Fruit fly (Drosophila melanogaster): ENCODE measurements around the gene CG31975.

CG31975 gene

DNA sequence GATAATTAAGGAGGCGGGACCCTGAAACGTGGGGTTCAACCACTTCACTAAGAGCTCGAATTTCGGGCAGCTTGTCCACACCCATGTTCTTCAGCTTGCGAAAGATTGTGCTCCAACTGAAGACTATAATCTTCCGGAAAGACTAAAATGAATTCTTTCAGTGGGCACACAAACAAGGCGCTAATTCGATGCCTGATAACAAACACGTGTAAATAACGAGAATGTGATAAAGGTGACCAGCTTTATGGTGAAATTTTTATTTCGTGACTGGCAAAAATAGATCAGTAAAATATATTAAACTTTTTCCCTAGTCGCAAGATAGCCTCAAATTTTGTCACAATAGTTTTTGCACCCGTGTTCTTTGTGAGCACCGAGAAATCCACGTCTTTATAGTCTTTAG, at the start of gene CG31975, which contains the start of gene ovm:
TSS of gene CG31975 (minus strand) at position 144 of the 400 bp plus-strand sequence.
TSS of gene ovm (minus strand) at position 144 of the 400 bp plus-strand sequence.
- TF ChIP-seq CG32121 (GFP tag; IDR thresholded peaks at IDR 0.05) (no peak), Pif1A (GFP tag; optimal IDR thresholded peaks at IDR 0.05) (no peak), CG9948 (tag; optimal IDR thresholded peaks at IDR 0.05) (no peak), CG34367 (tag; optimal IDR thresholded peaks at IDR 0.05) (no peak), CG10348 (GFP tag; IDR thresholded peaks at IDR 0.05) (no peak), CG8301 (tag; optimal IDR thresholded peaks at IDR 0.05) (no peak)

DNA sequence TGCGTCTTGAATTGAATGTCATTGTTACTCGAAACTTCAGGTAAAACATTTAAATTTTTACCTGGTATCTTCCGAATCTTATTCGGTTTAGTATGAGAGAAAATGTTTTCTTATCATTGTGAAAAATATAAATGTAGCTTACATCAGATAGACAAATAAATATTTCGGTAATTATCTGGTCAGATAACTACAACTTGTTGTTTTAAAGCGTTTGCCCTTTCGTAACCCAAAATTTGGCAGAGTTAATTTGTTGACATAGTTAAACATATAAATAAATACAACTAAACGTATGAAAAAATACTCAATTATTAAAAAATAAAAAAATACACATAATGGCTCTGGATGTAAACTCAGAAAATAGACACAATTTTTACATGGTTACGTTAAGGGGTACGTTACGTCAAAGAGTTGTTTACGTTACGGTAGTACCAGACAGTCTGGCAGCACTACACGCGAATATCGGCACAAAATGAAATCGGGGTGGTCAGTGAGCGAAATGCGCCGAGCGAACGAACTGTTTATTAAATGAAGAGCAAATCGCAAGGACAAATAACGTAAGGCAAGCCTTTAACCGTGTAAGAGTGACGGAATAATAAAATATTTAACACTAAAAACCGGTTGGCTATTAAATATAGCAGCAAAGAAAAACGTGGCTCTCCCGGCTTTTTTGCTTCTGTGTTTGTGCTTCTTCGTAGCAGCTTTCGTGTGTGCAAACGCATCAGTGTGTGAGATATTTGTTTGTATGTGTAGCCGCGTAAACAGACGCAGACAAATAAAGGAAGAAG, 41.8 kb upstream of the CG31975 start:
- TF ChIP-seq CG8301 (tag; optimal IDR thresholded peaks at IDR 0.05): no peak
- TF ChIP-seq CG34367 (tag; optimal IDR thresholded peaks at IDR 0.05): no peak
- no peak for TF ChIP-seq gl (tag; optimal IDR thresholded peaks at IDR 0.05)
- TF ChIP-seq Pif1A (GFP tag; optimal IDR thresholded peaks at IDR 0.05): no peak
- TF ChIP-seq Ets98B (GFP tag; IDR thresholded peaks at IDR 0.05): no peak; the same call in 1 of the 2 replicates
- TF ChIP-seq rn (GFP tag; IDR thresholded peaks at IDR 0.05): no peak
- no peak for TF ChIP-seq D1 (tag; optimal IDR thresholded peaks at IDR 0.05)
- peak; percentile 82 for TF ChIP-seq EcR (GFP tag; optimal IDR thresholded peaks at IDR 0.05)
- TF ChIP-seq fd96Ca (GFP tag; IDR thresholded peaks at IDR 0.05): no peak
- peak; percentile 57 for TF ChIP-seq CG4496 (GFP tag; IDR thresholded peaks at IDR 0.05)
- TF ChIP-seq CG15710 (tag; optimal IDR thresholded peaks at IDR 0.05): no peak

DNA sequence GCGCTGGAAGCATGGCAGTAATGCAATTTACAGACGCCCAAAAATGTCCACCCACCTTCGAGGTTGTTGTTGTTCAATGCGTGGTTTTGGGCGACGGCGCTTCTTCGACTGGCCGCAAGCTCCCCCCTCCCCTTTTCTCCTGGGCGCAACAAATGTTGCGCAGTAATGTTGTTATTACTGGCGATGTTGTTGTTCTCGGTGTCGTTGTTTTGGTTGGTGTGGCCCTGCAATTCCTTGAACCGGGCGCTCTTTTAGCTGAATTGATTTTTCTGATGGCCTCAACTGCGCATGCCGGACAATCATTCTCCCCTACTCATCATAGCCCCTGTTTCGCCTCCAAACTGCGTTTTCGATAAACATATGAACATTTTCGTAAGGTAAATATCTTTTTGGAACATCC, 40.2 kb upstream of the CG31975 start:
- no peak for TF ChIP-seq CG8301 (tag; optimal IDR thresholded peaks at IDR 0.05)
- no peak for TF ChIP-seq CG8159 (tag; optimal IDR thresholded peaks at IDR 0.05)
- TF ChIP-seq CG32121 (GFP tag; IDR thresholded peaks at IDR 0.05): no peak
- TF ChIP-seq Snoo (tag; optimal IDR thresholded peaks at IDR 0.05): no peak
- TF ChIP-seq rn (GFP tag; IDR thresholded peaks at IDR 0.05): no peak
- no peak for TF ChIP-seq Pif1A (GFP tag; optimal IDR thresholded peaks at IDR 0.05)
- TF ChIP-seq CG10348 (GFP tag; IDR thresholded peaks at IDR 0.05): no peak
- no peak for TF ChIP-seq gl (tag; optimal IDR thresholded peaks at IDR 0.05)
- TF ChIP-seq Ets98B (GFP tag; IDR thresholded peaks at IDR 0.05): no peak

DNA sequence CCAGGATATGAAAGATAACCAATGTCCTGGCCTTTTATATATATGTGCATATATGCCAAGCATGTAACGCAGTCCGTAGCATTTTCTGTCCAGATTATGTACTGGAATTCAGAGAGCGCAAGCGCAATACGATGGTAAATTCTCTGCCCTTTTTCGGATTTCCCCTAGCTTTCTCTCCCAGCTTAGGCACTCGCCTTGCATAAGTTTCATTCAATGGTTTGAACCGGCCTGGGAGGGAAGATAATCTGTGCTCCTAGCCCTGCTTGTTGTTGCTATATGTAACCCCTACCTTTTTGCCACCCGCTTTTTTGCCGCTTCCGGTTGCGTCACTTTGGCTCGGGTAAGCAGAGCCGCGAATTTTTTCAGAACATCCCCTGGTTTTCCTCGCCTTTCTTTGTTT, 38.3 kb upstream of the CG31975 start:
- TF ChIP-seq CG4496 (GFP tag; IDR thresholded peaks at IDR 0.05): no peak
- no peak for TF ChIP-seq Snoo (tag; optimal IDR thresholded peaks at IDR 0.05)
- TF ChIP-seq Ets98B (GFP tag; IDR thresholded peaks at IDR 0.05): no peak
- no peak for TF ChIP-seq CG10348 (GFP tag; IDR thresholded peaks at IDR 0.05)
- no peak for TF ChIP-seq CG8301 (tag; optimal IDR thresholded peaks at IDR 0.05)
- no peak for TF ChIP-seq Pif1A (GFP tag; optimal IDR thresholded peaks at IDR 0.05)
- no peak for TF ChIP-seq rn (GFP tag; IDR thresholded peaks at IDR 0.05)
- TF ChIP-seq gl (tag; optimal IDR thresholded peaks at IDR 0.05): no peak
- no peak for TF ChIP-seq Pif1B (GFP tag; optimal IDR thresholded peaks at IDR 0.05)
- TF ChIP-seq CG15710 (tag; optimal IDR thresholded peaks at IDR 0.05): no peak
- TF ChIP-seq CG8159 (tag; optimal IDR thresholded peaks at IDR 0.05): no peak

DNA sequence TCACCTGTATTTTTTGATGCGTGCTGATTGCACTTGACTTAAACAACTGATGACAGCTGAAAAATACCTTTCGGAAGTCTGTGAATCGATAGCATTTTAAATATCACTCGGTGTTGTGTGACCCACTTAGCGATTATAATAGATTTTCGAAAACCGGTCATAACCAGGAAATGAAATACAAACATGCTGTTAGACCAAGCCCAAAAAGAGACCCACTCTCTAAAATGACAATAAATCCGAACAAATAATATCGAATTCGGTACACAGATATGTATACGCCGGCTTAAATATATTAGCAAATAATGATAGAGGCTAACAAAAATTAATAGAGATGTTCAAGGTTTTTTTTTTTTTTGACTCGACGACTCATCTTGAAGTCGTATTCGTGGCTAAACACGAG, 34.9 kb upstream of the CG31975 start:
- no peak for TF ChIP-seq CG8301 (tag; optimal IDR thresholded peaks at IDR 0.05)
- TF ChIP-seq Pif1A (GFP tag; optimal IDR thresholded peaks at IDR 0.05): no peak
- TF ChIP-seq CG32121 (GFP tag; IDR thresholded peaks at IDR 0.05): no peak
- TF ChIP-seq rn (GFP tag; IDR thresholded peaks at IDR 0.05): no peak
- no peak for TF ChIP-seq CG10348 (GFP tag; IDR thresholded peaks at IDR 0.05)
- no peak for TF ChIP-seq EcR (GFP tag; optimal IDR thresholded peaks at IDR 0.05)
- TF ChIP-seq Pif1B (GFP tag; optimal IDR thresholded peaks at IDR 0.05): no peak
- no peak for TF ChIP-seq gl (tag; optimal IDR thresholded peaks at IDR 0.05)
- no peak for TF ChIP-seq fd96Ca (GFP tag; IDR thresholded peaks at IDR 0.05)

DNA sequence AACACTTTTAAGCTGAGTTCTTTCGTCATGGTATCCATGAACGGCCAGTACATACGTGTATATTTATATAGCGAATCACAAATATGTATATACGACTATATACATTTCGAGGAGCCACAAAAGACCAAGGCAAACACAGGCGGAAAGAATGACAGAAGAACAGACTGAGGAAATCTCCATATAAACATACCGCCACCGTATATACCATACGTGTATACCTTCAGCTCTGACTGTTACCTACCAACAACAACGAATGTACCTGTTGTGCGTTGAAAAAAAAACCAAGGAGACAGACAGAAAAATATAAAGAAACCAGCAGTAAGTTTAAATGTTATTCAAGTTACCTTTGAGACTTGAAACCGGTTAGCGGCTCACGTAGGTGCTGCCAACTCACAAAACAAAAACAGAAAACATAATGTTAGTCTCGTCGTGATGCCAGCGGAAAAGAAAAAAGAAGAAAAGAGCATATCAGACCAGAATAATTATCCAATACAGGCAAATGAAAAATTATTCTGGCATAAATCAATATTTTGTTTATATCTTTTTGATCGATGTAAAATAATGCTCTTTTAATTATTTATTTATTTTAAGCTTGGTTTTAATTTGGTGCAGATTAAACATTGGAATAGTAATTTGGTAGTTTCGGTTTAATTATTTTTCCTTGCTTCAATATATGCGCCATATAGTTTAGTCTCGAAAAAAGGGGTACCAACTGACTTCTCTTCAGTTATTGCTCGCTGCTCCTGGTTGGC, 30.9 kb upstream of the CG31975 start:
- TF ChIP-seq CG34367 (tag; optimal IDR thresholded peaks at IDR 0.05) (peak; percentile 37), Pif1A (GFP tag; optimal IDR thresholded peaks at IDR 0.05) (peak; percentile 32), CG15710 (tag; optimal IDR thresholded peaks at IDR 0.05) (peak; percentile 48), D1 (tag; optimal IDR thresholded peaks at IDR 0.05) (no peak), CG10348 (GFP tag; IDR thresholded peaks at IDR 0.05) (no peak), fd96Ca (GFP tag; IDR thresholded peaks at IDR 0.05) (no peak), Ets98B (GFP tag; IDR thresholded peaks at IDR 0.05) (no peak), CG32121 (GFP tag; IDR thresholded peaks at IDR 0.05) (no peak), CG9948 (tag; optimal IDR thresholded peaks at IDR 0.05) (peak; percentile 36), CG13204 (GFP tag; optimal IDR thresholded peaks at IDR 0.05) (peak; percentile 45), CG12605 (GFP tag; IDR thresholded peaks at IDR 0.05) (peak; percentile 55; the same call in 1 of the 2 replicates), rn (GFP tag; IDR thresholded peaks at IDR 0.05) (no peak), CG8159 (tag; optimal IDR thresholded peaks at IDR 0.05) (peak; percentile 23), EcR (GFP tag; optimal IDR thresholded peaks at IDR 0.05) (peak; percentile 80), CG8301 (tag; optimal IDR thresholded peaks at IDR 0.05) (peak; percentile 14), Pif1B (GFP tag; optimal IDR thresholded peaks at IDR 0.05) (peak; percentile 54), Snoo (tag; optimal IDR thresholded peaks at IDR 0.05) (peak; percentile 38), CG4496 (GFP tag; IDR thresholded peaks at IDR 0.05) (no peak), gl (tag; optimal IDR thresholded peaks at IDR 0.05) (peak; percentile 52), CG17806 (tag; optimal IDR thresholded peaks at IDR 0.05) (peak; percentile 22), CG14655 (GFP tag; optimal IDR thresholded peaks at IDR 0.05) (no peak)

Data from whole organism, pupa.